Worm (Caenorhabditis elegans) whole organism, mixed stage, embryonic: ENCODE results near the gene C06A12.8.

Experiments used
- M03D4.4 ChIP-seq: sonication (generic microtip); optimal IDR thresholded peaks from 2 replicates; lab custom pipeline; 2017; ENCODE audit warnings: mild to moderate bottlenecking, missing genetic modification characterization, missing compliant biosample characterization
- bed-3 ChIP-seq: fragments of 200-800 bp; sonication (Bioruptor generic); optimal IDR thresholded peaks from 3 replicates; lab custom pipeline; 2018; ENCODE audit warnings: mild to moderate bottlenecking, missing genetic modification characterization, moderate library complexity, missing compliant biosample characterization
- blmp-1 ChIP-seq: fragments of 150-350 bp; optimal IDR thresholded peaks from 2 replicates; lab custom pipeline; 2014; ENCODE audit warnings: missing biosample characterization, missing genetic modification characterization
- ceh-39 ChIP-seq: fragments of 150-350 bp; optimal IDR thresholded peaks from 2 replicates; lab custom pipeline; 2014; ENCODE audit warnings: missing biosample characterization, missing genetic modification characterization
- ces-1 ChIP-seq: fragments of 150-350 bp; optimal IDR thresholded peaks from 2 replicates; lab custom pipeline; 2014; ENCODE audit warnings: missing biosample characterization, missing genetic modification reagents, missing genetic modification characterization
- cnd-1 ChIP-seq: fragments of 200-800 bp; sonication (Bioruptor generic); optimal IDR thresholded peaks from 2 replicates; lab custom pipeline; 2018; ENCODE audit warnings: mild to moderate bottlenecking, missing genetic modification characterization, missing compliant biosample characterization
- drap-1 ChIP-seq: fragments of 200-800 bp; sonication (Bioruptor generic); optimal IDR thresholded peaks from 3 replicates; lab custom pipeline; 2018; ENCODE audit warnings: mild to moderate bottlenecking, missing genetic modification characterization, missing compliant biosample characterization
- elt-1 ChIP-seq: sonication (generic microtip); optimal IDR thresholded peaks from 2 replicates; lab custom pipeline; 2017; ENCODE audit warnings: missing genetic modification characterization, mild to moderate bottlenecking, missing compliant biosample characterization, antibody characterized with exemption, moderate library complexity, borderline replicate concordance; ENCODE audit not compliant: insufficient read depth
- elt-3 ChIP-seq: fragments of 150-350 bp; optimal IDR thresholded peaks from 2 replicates; lab custom pipeline; 2014; ENCODE audit warnings: missing biosample characterization, missing genetic modification characterization
- flh-1 ChIP-seq: fragments of 200-800 bp; sonication (Bioruptor generic); optimal IDR thresholded peaks from 2 replicates; lab custom pipeline; 2018; ENCODE audit warnings: mild to moderate bottlenecking, missing genetic modification characterization, moderate library complexity, missing compliant biosample characterization
- ham-2 ChIP-seq: fragments of 200-800 bp; sonication (Bioruptor generic); optimal IDR thresholded peaks from 2 replicates; lab custom pipeline; 2018; ENCODE audit warnings: mild to moderate bottlenecking, missing genetic modification characterization, missing compliant biosample characterization
- hlh-1 ChIP-seq: fragments of 150-350 bp; optimal IDR thresholded peaks from 2 replicates; lab custom pipeline; 2014; ENCODE audit warnings: missing biosample characterization, missing genetic modification reagents, missing genetic modification characterization
- lin-13 ChIP-seq: fragments of 150-350 bp; optimal IDR thresholded peaks from 2 replicates; lab custom pipeline; 2014; ENCODE audit warnings: missing biosample characterization, missing genetic modification characterization
- lin-32 ChIP-seq: fragments of 200-800 bp; sonication (Bioruptor generic); optimal IDR thresholded peaks from 2 replicates; lab custom pipeline; 2018; ENCODE audit warnings: mild to moderate bottlenecking, missing genetic modification characterization, missing compliant biosample characterization
- lsy-2 ChIP-seq: fragments of 150-350 bp; optimal IDR thresholded peaks from 2 replicates; lab custom pipeline; 2014; ENCODE audit warnings: missing biosample characterization, missing genetic modification characterization
- mab-5 ChIP-seq: fragments of 150-350 bp; optimal IDR thresholded peaks from 2 replicates; lab custom pipeline; 2014; ENCODE audit warnings: missing biosample characterization, missing genetic modification characterization
- mep-1 ChIP-seq: fragments of 150-350 bp; optimal IDR thresholded peaks from 2 replicates; lab custom pipeline; 2017; ENCODE audit warnings: missing biosample characterization, missing genetic modification reagents, missing genetic modification characterization, inconsistent platforms
- mls-2 ChIP-seq: sonication (generic microtip); optimal IDR thresholded peaks from 2 replicates; lab custom pipeline; 2016; ENCODE audit warnings: mild to moderate bottlenecking, missing genetic modification characterization, moderate library complexity, missing compliant biosample characterization
- nhr-12 ChIP-seq: fragments of 150-350 bp; optimal IDR thresholded peaks from 2 replicates; lab custom pipeline; 2014; ENCODE audit warnings: missing biosample characterization, missing genetic modification characterization
- nhr-2 ChIP-seq: fragments of 150-350 bp; optimal IDR thresholded peaks from 2 replicates; lab custom pipeline; 2014; ENCODE audit warnings: missing biosample characterization, missing genetic modification characterization
- nhr-28 ChIP-seq: fragments of 150-350 bp; optimal IDR thresholded peaks from 2 replicates; lab custom pipeline; 2014; ENCODE audit warnings: missing biosample characterization, missing genetic modification characterization
- nhr-76 ChIP-seq: sonication (generic microtip); optimal IDR thresholded peaks from 2 replicates; lab custom pipeline; 2017; ENCODE audit warnings: missing biosample characterization, missing genetic modification characterization
- pha-4 ChIP-seq: fragments of 150-350 bp; optimal IDR thresholded peaks from 2 replicates; lab custom pipeline; 2018; ENCODE audit warnings: missing biosample characterization, missing genetic modification reagents, missing genetic modification characterization
- sem-2 ChIP-seq: fragments of 200-800 bp; sonication (Bioruptor generic); optimal IDR thresholded peaks from 2 replicates; lab custom pipeline; 2018; ENCODE audit warnings: mild to moderate bottlenecking, missing genetic modification characterization, missing compliant biosample characterization
- snpc-4 ChIP-seq: fragments of 150-350 bp; optimal IDR thresholded peaks from 2 replicates; lab custom pipeline; 2014; ENCODE audit warnings: missing biosample characterization, missing genetic modification characterization
- sptf-1 ChIP-seq: sonication (generic microtip); optimal IDR thresholded peaks from 2 replicates; lab custom pipeline; 2017; ENCODE audit warnings: mild to moderate bottlenecking, missing genetic modification characterization, moderate library complexity, missing compliant biosample characterization
- tbx-8 ChIP-seq: fragments of 200-800 bp; sonication (Bioruptor generic); optimal IDR thresholded peaks from 2 replicates; lab custom pipeline; 2018; ENCODE audit warnings: mild to moderate bottlenecking, missing genetic modification characterization, moderate library complexity, missing compliant biosample characterization
- unc-120 ChIP-seq: sonication (generic microtip); optimal IDR thresholded peaks from 2 replicates; lab custom pipeline; 2017; ENCODE audit warnings: missing genetic modification characterization, missing compliant biosample characterization; ENCODE audit not compliant: poor library complexity, severe bottlenecking
- unc-39 ChIP-seq: fragments of 150-350 bp; optimal IDR thresholded peaks from 2 replicates; lab custom pipeline; 2014; ENCODE audit warnings: missing biosample characterization, missing genetic modification characterization
- unc-62 ChIP-seq: fragments of 150-350 bp; optimal IDR thresholded peaks from 2 replicates; lab custom pipeline; 2014; ENCODE audit warnings: missing biosample characterization, missing genetic modification reagents, missing genetic modification characterization
- zip-8 ChIP-seq: fragments of 150-350 bp; optimal IDR thresholded peaks from 2 replicates; lab custom pipeline; 2014; ENCODE audit warnings: missing biosample characterization, missing genetic modification characterization

Gene C06A12.8

ce11 chrIV:17406119-17406518 is 31.0 kb upstream of the C06A12.8 start:
- TF ChIP-seq hlh-1 (tag; lab: Kevin White, UChicago) (no peak), nhr-12 (no peak), lin-13 (no peak), drap-1 (no peak), ham-2 (no peak), unc-39 (tag; lab: Kevin White, UChicago) (no peak), elt-1 (tag; lab: Kevin White, UChicago) (no peak), mls-2 (tag; lab: Kevin White, UChicago) (no peak), cnd-1 (tag; lab: Kevin White, UChicago) (no peak), lin-32 (no peak), mab-5 (tag; lab: Kevin White, UChicago) (no peak), nhr-76 (tag; lab: Kevin White, UChicago) (no peak), flh-1 (GFP tag; lab: Kevin White, UChicago) (no peak), nhr-28 (tag; lab: Kevin White, UChicago) (no peak), blmp-1 (no peak), sem-2 (GFP tag; lab: Kevin White, UChicago) (no peak), sptf-1 (tag; lab: Kevin White, UChicago) (no peak), lsy-2 (tag; lab: Kevin White, UChicago) (no peak)

ce11 chrIV:17407025-17407424 is 30.1 kb upstream of the C06A12.8 start, which contains the start of gene T02D1.7:
Gene T02D1.7, minus strand, starts transcription at chrIV:17407125.
- no peak for TF ChIP-seq sptf-1 (tag; lab: Kevin White, UChicago)
- TF ChIP-seq mls-2 (tag; lab: Kevin White, UChicago) = no peak
- TF ChIP-seq nhr-76 (tag; lab: Kevin White, UChicago) = no peak
- TF ChIP-seq nhr-2 (tag; lab: Kevin White, UChicago) = no peak
- TF ChIP-seq unc-62 (GFP tag; lab: Kevin White, UChicago) = no peak
- no peak for TF ChIP-seq elt-3 (tag; lab: Kevin White, UChicago)
- no peak for TF ChIP-seq nhr-28 (tag; lab: Kevin White, UChicago)
- TF ChIP-seq mep-1 (tag; lab: Kevin White, UChicago) = no peak
- no peak for TF ChIP-seq zip-8 (tag; lab: Kevin White, UChicago)
- TF ChIP-seq nhr-12 = no peak
- TF ChIP-seq flh-1 (GFP tag; lab: Kevin White, UChicago) = no peak
- TF ChIP-seq unc-120 (tag; lab: Kevin White, UChicago) = no peak
- TF ChIP-seq, all 35 proteins: peak for 0

ce11 chrIV:17407491-17407890 is 29.6 kb upstream of the C06A12.8 start, which contains the start of gene T02D1.9:
Gene T02D1.9, minus strand, starts transcription at chrIV:17407591.
- TF ChIP-seq ces-1 (GFP tag; lab: Kevin White, UChicago) = no peak
- no peak for TF ChIP-seq unc-120 (tag; lab: Kevin White, UChicago)
- no peak for TF ChIP-seq hlh-1 (tag; lab: Kevin White, UChicago)
- no peak for TF ChIP-seq pha-4 (tag; lab: Kevin White, UChicago)
- no peak for TF ChIP-seq nhr-12
- no peak for TF ChIP-seq elt-1 (tag; lab: Kevin White, UChicago)
- TF ChIP-seq M03D4.4 = no peak
- TF ChIP-seq flh-1 (GFP tag; lab: Kevin White, UChicago) = no peak
- TF ChIP-seq mls-2 (tag; lab: Kevin White, UChicago) = no peak

ce11 chrIV:17413343-17413742 is 23.8 kb upstream of the C06A12.8 start:
- TF ChIP-seq cnd-1 (tag; lab: Kevin White, UChicago) (no peak), lsy-2 (tag; lab: Kevin White, UChicago) (no peak), hlh-1 (tag; lab: Kevin White, UChicago) (no peak), flh-1 (GFP tag; lab: Kevin White, UChicago) (no peak), sptf-1 (tag; lab: Kevin White, UChicago) (no peak), unc-62 (GFP tag; lab: Kevin White, UChicago) (no peak), unc-39 (tag; lab: Kevin White, UChicago) (no peak), pha-4 (tag; lab: Kevin White, UChicago) (no peak), bed-3 (no peak)

ce11 chrIV:17417723-17418122 is 19.4 kb upstream of the C06A12.8 start, which contains the start of gene npr-26:
Gene npr-26, minus strand, starts transcription at chrIV:17417823.
- TF ChIP-seq nhr-28 (tag; lab: Kevin White, UChicago) (no peak), lin-32 (no peak), snpc-4 (tag; lab: Kevin White, UChicago) (no peak), mab-5 (tag; lab: Kevin White, UChicago) (no peak), ces-1 (GFP tag; lab: Kevin White, UChicago) (no peak), nhr-12 (no peak), tbx-8 (GFP tag; lab: Kevin White, UChicago) (no peak), ceh-39 (no peak)
